Worm (Caenorhabditis elegans): ENCODE measurements around the gene fbxa-108.
A peak's percentile ranks its signal among the peaks of the same experiment; 100 is the strongest.

fbxa-108 gene

ce11 chrV:17683290-17683689 lies 24.1 kb upstream of the fbxa-108 start:
- peak; percentile 74 for TF ChIP-seq zfh-2 (GFP tag; conservative IDR thresholded peaks at IDR 0.05)
- no peak for TF ChIP-seq ceh-79 (tag; optimal IDR thresholded peaks at IDR 0.05)
- peak; percentile 59; the same call in 1 of the 2 replicates for TF ChIP-seq egrh-3 (GFP tag; IDR thresholded peaks at IDR 0.05)

DNA sequence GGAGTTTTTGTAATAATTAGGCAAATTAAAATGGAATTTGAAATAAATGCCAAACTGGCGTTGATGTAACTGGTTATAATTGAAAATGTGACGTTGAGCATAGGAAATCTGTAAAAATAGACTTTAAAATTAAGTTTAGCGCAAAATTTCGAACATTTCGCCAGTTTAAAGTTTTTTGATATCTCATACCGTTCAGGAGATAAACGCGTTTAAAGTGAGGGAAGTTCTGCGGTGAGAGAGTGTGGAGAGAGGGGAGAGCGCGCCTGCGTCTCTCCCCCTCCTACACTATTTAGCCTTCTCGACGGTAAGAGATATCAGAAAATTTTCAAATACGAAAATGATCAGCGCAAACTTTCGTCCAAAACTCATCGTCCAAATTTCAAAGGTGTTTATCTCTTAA lies 17.4 kb upstream of the fbxa-108 start, which contains the start of gene str-92:
str-92 (minus strand) TSS at position 101 of the 400 bp plus-strand sequence.
- TF ChIP-seq Y67H2A.10 (GFP tag; conservative IDR thresholded peaks at IDR 0.05) (no peak), attf-5 (GFP tag; optimal IDR thresholded peaks at IDR 0.05) (no peak), mxl-1 (tag; optimal IDR thresholded peaks at IDR 0.05) (no peak), sea-2 (GFP tag; IDR thresholded peaks at IDR 0.05) (no peak), nhr-120 (GFP tag; IDR thresholded peaks at IDR 0.05) (no peak), hrde-1 (tag; optimal IDR thresholded peaks at IDR 0.05; ENCODE audit: borderline replicate concordance) (no peak), ZK185.1 (tag; optimal IDR thresholded peaks at IDR 0.05; ENCODE audit: poor library complexity, severe bottlenecking) (no peak), nhr-80 (tag; optimal IDR thresholded peaks at IDR 0.05) (no peak)

DNA sequence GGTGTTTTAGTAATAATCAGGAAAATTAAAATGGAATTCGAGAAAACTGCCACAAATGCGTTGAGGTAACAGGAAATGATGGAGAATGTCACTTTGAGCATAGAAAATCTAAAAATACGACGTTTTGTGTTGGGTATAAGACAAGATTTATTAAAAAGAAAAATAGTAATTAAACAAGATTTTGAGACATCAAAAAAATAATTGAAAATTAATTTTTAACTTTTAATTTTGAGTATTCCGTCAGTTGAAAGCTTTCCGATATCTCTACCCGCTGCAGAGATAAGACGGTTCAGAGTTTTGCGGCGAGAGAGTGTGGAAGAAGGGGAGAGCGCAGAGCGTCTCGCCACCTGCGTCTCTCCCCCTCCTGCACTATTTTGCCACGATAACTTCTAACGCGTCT lies 14.2 kb upstream of the fbxa-108 start, which contains the start of gene str-93:
str-93 (minus strand) TSS at position 101 of the 400 bp plus-strand sequence.
- TF ChIP-seq aptf-2 (GFP tag; conservative IDR thresholded peaks at IDR 0.05), result no peak
- no peak for TF ChIP-seq ceh-100 (GFP tag; IDR thresholded peaks at IDR 0.05)
- peak; percentile 57 for TF ChIP-seq hmg-1.2 (GFP tag; IDR thresholded peaks at IDR 0.05)

DNA sequence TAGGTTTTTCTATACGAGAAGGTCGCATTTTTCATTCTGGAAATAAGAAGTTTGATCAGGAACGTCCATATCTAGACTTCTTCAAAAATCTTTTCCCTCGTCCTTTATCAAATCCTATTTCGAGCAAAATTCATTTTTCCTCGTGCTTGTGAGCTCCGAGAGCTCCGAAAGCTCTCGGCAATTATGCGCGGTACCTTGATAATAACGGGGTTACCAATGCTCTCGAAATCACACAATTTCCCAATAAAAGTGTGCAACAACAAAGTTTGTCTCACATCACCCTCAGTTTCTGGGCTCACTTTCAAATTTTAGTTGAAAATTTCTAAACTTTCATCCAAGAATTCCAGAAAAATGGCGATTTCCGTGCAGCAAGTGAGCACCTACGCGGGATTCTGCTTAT lies 9.3 kb upstream of the fbxa-108 start, which contains the start of gene str-89:
str-89 (plus strand) TSS at position 301 of the 400 bp plus-strand sequence.
- TF ChIP-seq nfya-2 (GFP tag; IDR thresholded peaks at IDR 0.05), result no peak
- no peak for TF ChIP-seq nfya-1 (tag; optimal IDR thresholded peaks at IDR 0.05; ENCODE audit: borderline replicate concordance, insufficient read depth)
- TF ChIP-seq dpff-1 (tag; optimal IDR thresholded peaks at IDR 0.05), result no peak
- TF ChIP-seq snpc-4 (GFP tag; optimal IDR thresholded peaks at IDR 0.05), result no peak
- TF ChIP-seq snpc-4 (tag; optimal IDR thresholded peaks at IDR 0.05), result no peak
- TF ChIP-seq sdz-38 (tag; optimal IDR thresholded peaks at IDR 0.05), result no peak
- no peak for TF ChIP-seq nhr-90 (tag; optimal IDR thresholded peaks at IDR 0.05)
- TF ChIP-seq lag-1 (GFP tag; IDR thresholded peaks at IDR 0.05), result no peak
- TF ChIP-seq ztf-6 (GFP tag; IDR thresholded peaks at IDR 0.05), result no peak
- no peak for TF ChIP-seq F33H1.4 (GFP tag; IDR thresholded peaks at IDR 0.05)
- no peak for TF ChIP-seq ceh-40 (GFP tag; IDR thresholded peaks at IDR 0.05)
- TF ChIP-seq Y53G8AR.9 (GFP tag; conservative IDR thresholded peaks at IDR 0.05), result no peak
- no peak for TF ChIP-seq ztf-25 (GFP tag; IDR thresholded peaks at IDR 0.05)
- no peak for TF ChIP-seq tbp1 (GFP tag; optimal IDR thresholded peaks at IDR 0.05)
- TF ChIP-seq mel-28 (tag; optimal IDR thresholded peaks at IDR 0.05; ENCODE audit: borderline replicate concordance), result no peak
- TF ChIP-seq chd-7 (tag; optimal IDR thresholded peaks at IDR 0.05), result no peak
- TF ChIP-seq ztf-26 (tag; optimal IDR thresholded peaks at IDR 0.05), result no peak
- no peak for TF ChIP-seq lsy-27 (tag; optimal IDR thresholded peaks at IDR 0.05; ENCODE audit: borderline replicate concordance, insufficient read depth)
- no peak for TF ChIP-seq attf-6 (GFP tag; IDR thresholded peaks at IDR 0.05)
- TF ChIP-seq F23B12.7 (tag; optimal IDR thresholded peaks at IDR 0.05; ENCODE audit: insufficient read depth), result no peak
